Worm (Caenorhabditis elegans): ENCODE measurements around the gene C25A8.2.

The C25A8.2 gene

DNA sequence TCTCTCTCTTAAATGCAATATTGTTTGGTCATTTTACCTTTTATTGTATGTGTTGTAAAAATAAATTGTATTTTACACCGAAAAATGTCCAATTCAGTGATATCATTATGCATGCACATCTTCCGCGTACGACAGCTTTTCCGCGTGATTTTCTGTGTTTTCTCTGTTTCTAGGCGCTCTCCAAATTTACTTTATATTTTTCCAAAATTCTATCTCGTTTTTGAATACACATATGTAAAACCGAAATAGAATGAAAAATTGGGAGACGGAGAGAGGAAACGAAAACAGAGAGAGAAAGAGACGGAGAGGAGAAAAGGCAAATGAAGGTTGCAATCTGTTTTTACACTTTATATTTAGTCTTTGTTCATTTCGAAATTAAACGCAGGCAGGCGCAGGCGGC, 6.9 kb downstream of the C25A8.2 start (continued):
- TF ChIP-seq unc-62 (GFP tag; optimal IDR thresholded peaks at IDR 0.05): no peak
- TF ChIP-seq nhr-43 (tag; optimal IDR thresholded peaks at IDR 0.05; ENCODE audit: poor library complexity, severe bottlenecking): peak; percentile 5
- TF ChIP-seq lin-39 (tag; optimal IDR thresholded peaks at IDR 0.05): no peak
- no peak for TF ChIP-seq nhr-28 (tag; optimal IDR thresholded peaks at IDR 0.05)
- no peak for TF ChIP-seq tbx-2 (tag; optimal IDR thresholded peaks at IDR 0.05)
- TF ChIP-seq elt-2 (tag; optimal IDR thresholded peaks at IDR 0.05): peak; percentile 47
- TF ChIP-seq pqm-1 (tag; optimal IDR thresholded peaks at IDR 0.05): peak; percentile 68
- peak; percentile 53 for TF ChIP-seq nhr-25 (tag; optimal IDR thresholded peaks at IDR 0.05)
- TF ChIP-seq lsy-12 (tag; optimal IDR thresholded peaks at IDR 0.05): no peak
- no peak for TF ChIP-seq nhr-76 (tag; optimal IDR thresholded peaks at IDR 0.05)
- TF ChIP-seq ceh-28 (tag; optimal IDR thresholded peaks at IDR 0.05): no peak
- no peak for TF ChIP-seq ceh-16 (tag; optimal IDR thresholded peaks at IDR 0.05)
- no peak for TF ChIP-seq skn-1 (tag; optimal IDR thresholded peaks at IDR 0.05)
- TF ChIP-seq mdl-1 (tag; optimal IDR thresholded peaks at IDR 0.05): no peak
- TF ChIP-seq ama-1 (optimal IDR thresholded peaks at IDR 0.05): no peak
- TF ChIP-seq lin-15B (tag; optimal IDR thresholded peaks at IDR 0.05): peak; percentile 9
- TF ChIP-seq unc-39 (tag; optimal IDR thresholded peaks at IDR 0.05): no peak
- TF ChIP-seq elt-3 (tag; optimal IDR thresholded peaks at IDR 0.05): no peak
- no peak for TF ChIP-seq sea-2 (GFP tag; optimal IDR thresholded peaks at IDR 0.05)
- no peak for TF ChIP-seq fos-1 (tag; optimal IDR thresholded peaks at IDR 0.05)
- TF ChIP-seq R02D3.7 (tag; optimal IDR thresholded peaks at IDR 0.05): no peak
- TF ChIP-seq elt-1 (tag; optimal IDR thresholded peaks at IDR 0.05): no peak
- no peak for TF ChIP-seq ZK546.5 (tag; optimal IDR thresholded peaks at IDR 0.05)

DNA sequence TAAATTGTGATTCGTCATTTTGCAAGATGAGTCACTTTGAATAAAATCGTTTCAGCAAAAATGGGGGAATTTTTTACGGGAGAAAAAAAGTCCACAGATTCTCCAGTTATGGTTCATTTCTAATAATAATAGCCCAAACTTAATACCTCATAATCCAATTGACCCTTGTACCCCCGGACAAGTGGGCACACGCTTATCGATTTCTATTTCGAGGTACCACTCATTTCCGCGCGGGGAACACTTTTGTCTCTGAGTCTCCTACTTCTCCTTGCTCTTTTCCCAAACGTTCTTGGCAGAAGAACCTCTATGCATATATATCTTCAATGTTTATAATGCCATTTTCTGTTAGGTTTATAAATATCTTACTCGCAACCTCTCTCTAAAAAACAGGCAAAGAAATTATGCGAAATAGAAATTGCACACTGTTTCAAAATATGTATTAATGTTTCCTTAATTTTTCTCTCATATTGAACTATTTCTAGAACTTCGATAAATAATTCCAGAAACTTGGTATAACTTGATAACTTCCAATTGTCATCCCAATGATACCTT, 7.6 kb downstream of the C25A8.2 start, which contains the start of gene gldi-4:
gldi-4 (plus strand) TSS at position 502 of the 552 bp plus-strand sequence.
- TF ChIP-seq pqm-1 (tag; optimal IDR thresholded peaks at IDR 0.05): no peak
- no peak for TF ChIP-seq elt-2 (tag; optimal IDR thresholded peaks at IDR 0.05)
- no peak for TF ChIP-seq mml-1 (tag; optimal IDR thresholded peaks at IDR 0.05)
- no peak for TF ChIP-seq tbx-2 (tag; optimal IDR thresholded peaks at IDR 0.05)
- no peak for TF ChIP-seq nhr-67 (tag; optimal IDR thresholded peaks at IDR 0.05)
- TF ChIP-seq ceh-9 (tag; optimal IDR thresholded peaks at IDR 0.05): no peak
- TF ChIP-seq aly-2 (tag; optimal IDR thresholded peaks at IDR 0.05): no peak
- no peak for TF ChIP-seq zag-1 (tag; optimal IDR thresholded peaks at IDR 0.05)
- TF ChIP-seq nhr-23 (tag; optimal IDR thresholded peaks at IDR 0.05): no peak
- TF ChIP-seq hmg-11 (tag; optimal IDR thresholded peaks at IDR 0.05): no peak
- TF ChIP-seq lin-15B (tag; optimal IDR thresholded peaks at IDR 0.05): no peak
- TF ChIP-seq nhr-237 (tag; optimal IDR thresholded peaks at IDR 0.05): no peak
- TF ChIP-seq egl-5 (tag; optimal IDR thresholded peaks at IDR 0.05): no peak
- TF ChIP-seq ZK546.5 (tag; optimal IDR thresholded peaks at IDR 0.05): no peak
- TF ChIP-seq lsy-12 (tag; optimal IDR thresholded peaks at IDR 0.05): no peak
- TF ChIP-seq sea-2 (GFP tag; optimal IDR thresholded peaks at IDR 0.05): no peak

DNA sequence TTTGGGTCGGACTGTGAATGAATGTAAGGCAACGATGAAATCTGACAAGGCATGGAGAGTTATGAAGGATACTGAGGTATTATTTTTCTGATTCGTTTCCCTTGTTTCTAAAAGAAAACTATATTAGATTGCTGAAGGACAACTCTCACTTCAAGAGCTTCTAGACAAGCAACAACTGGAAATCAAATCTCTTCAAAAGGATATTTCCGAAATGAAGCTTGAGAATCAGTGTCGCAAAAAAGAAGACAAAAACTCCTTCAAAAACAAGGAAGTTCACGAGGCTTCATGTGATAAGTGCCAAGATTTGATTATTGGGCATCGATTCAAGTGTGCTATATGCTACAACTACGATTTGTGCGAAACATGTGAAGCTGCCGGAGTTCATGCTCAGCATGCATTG, 9.0 kb downstream of the C25A8.2 start:
- TF ChIP-seq ztf-11 (tag; optimal IDR thresholded peaks at IDR 0.05) (no peak), fkh-10 (GFP tag; optimal IDR thresholded peaks at IDR 0.05) (peak; percentile 52)

DNA sequence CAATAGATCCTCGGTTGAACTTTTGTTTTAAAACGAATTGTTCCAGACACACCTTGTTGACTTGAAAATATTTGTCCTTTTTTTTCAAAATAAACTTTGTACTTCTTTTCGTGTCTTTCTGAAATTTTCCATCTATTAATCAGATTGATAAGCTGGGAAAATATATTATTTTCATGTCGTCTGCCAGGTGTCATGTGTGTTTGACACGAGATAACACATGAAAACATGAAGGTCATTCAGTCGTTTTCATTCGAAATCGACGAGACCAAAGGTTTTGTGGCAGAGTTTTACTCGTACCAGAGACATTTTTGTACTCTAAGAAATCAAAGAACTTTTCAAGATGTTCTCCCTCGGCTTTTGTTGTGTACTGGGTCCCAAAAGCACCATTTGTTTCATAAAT, 11.0 kb downstream of the C25A8.2 start:
- no peak for TF ChIP-seq ceh-16 (tag; optimal IDR thresholded peaks at IDR 0.05)
- TF ChIP-seq elt-2 (tag; optimal IDR thresholded peaks at IDR 0.05): peak; percentile 80
- TF ChIP-seq nfya-1 (tag; optimal IDR thresholded peaks at IDR 0.05; ENCODE audit: insufficient read depth): no peak
- peak; percentile 63 for TF ChIP-seq pha-4 (tag; optimal IDR thresholded peaks at IDR 0.05)
- TF ChIP-seq nhr-12 (tag; optimal IDR thresholded peaks at IDR 0.05): no peak
- no peak for TF ChIP-seq lsy-12 (tag; optimal IDR thresholded peaks at IDR 0.05)
- TF ChIP-seq nhr-25 (tag; optimal IDR thresholded peaks at IDR 0.05): peak; percentile 23
- no peak for TF ChIP-seq ztf-4 (tag; optimal IDR thresholded peaks at IDR 0.05)
- no peak for TF ChIP-seq nhr-77 (tag; optimal IDR thresholded peaks at IDR 0.05)
- TF ChIP-seq ZK546.5 (tag; optimal IDR thresholded peaks at IDR 0.05): no peak
- TF ChIP-seq nhr-76 (tag; optimal IDR thresholded peaks at IDR 0.05): no peak
- peak; percentile 48 for TF ChIP-seq pqm-1 (tag; optimal IDR thresholded peaks at IDR 0.05)
- TF ChIP-seq ceh-82 (tag; optimal IDR thresholded peaks at IDR 0.05): no peak

Data from whole organism, L3 larva.